Fruit fly (Drosophila melanogaster): Measurements from ENCODE around the gene Rh6.

Gene Rh6

dm6 chr3R:15485866-15486265 is 2.9 kb downstream of the Rh6 start, which contains the start of gene obe (continued):
- TF ChIP-seq sens (GFP tag), result no peak
- peak; percentile 80 for TF ChIP-seq CG4617 (GFP tag; optimal IDR thresholded peaks at IDR 0.05; ENCODE audit: borderline replicate concordance)
- no peak for TF ChIP-seq Side (GFP tag; optimal IDR thresholded peaks at IDR 0.05)
- TF ChIP-seq cad (GFP tag; optimal IDR thresholded peaks at IDR 0.05), result no peak
- TF ChIP-seq CG10959 (GFP tag; IDR thresholded peaks at IDR 0.05), result no peak
- TF ChIP-seq CG6791 (GFP tag; IDR thresholded peaks at IDR 0.05; ENCODE audit: partially characterized antibody), result peak; percentile 10; the same call in 1 of the 3 replicates
- TF ChIP-seq CG10147 (GFP tag; optimal IDR thresholded peaks at IDR 0.05), result no peak
- no peak for TF ChIP-seq CG18476 (GFP tag; optimal IDR thresholded peaks at IDR 0.05)
- no peak for TF ChIP-seq Bgb (GFP tag; IDR thresholded peaks at IDR 0.05; ENCODE audit: partially characterized antibody)
- TF ChIP-seq CG6254 (GFP tag; optimal IDR thresholded peaks at IDR 0.05), result no peak
- TF ChIP-seq Med (GFP tag), result peak; percentile 79
- no peak for TF ChIP-seq gce (GFP tag; IDR thresholded peaks at IDR 0.05)
- no peak for TF ChIP-seq CG4328 (GFP tag; optimal IDR thresholded peaks at IDR 0.05)
- no peak for TF ChIP-seq Hey (tag; optimal IDR thresholded peaks at IDR 0.05)
- TF ChIP-seq CG33213 (GFP tag; optimal IDR thresholded peaks at IDR 0.05), result no peak
- TF ChIP-seq CG6813 (GFP tag; optimal IDR thresholded peaks at IDR 0.05), result no peak
- TF ChIP-seq CG9876 (GFP tag; optimal IDR thresholded peaks at IDR 0.05), result no peak
- TF ChIP-seq CG9727 (GFP tag; optimal IDR thresholded peaks at IDR 0.05), result no peak
- peak; percentile 81 for TF ChIP-seq MBD-R2 (GFP tag; IDR thresholded peaks at IDR 0.05)
- no peak for TF ChIP-seq trh (GFP tag; optimal IDR thresholded peaks at IDR 0.05)
- no peak for TF ChIP-seq sug (tag; optimal IDR thresholded peaks at IDR 0.05)
- TF ChIP-seq pan (optimal IDR thresholded peaks at IDR 0.05), result no peak
- TF ChIP-seq pan (GFP tag; optimal IDR thresholded peaks at IDR 0.05 in 1 of 2, IDR thresholded peaks at IDR 0.05 in 1 of 2), result no peak
- TF ChIP-seq Dll (GFP tag; IDR thresholded peaks at IDR 0.05; ENCODE audit: partially characterized antibody), result 0 out of 4 replicates have a peak, but pooled peaks have one; percentile 28
- peak; percentile 23; the same call in 1 of the 2 replicates for TF ChIP-seq CG13287 (GFP tag; IDR thresholded peaks at IDR 0.05; ENCODE audit: partially characterized antibody)
- TF ChIP-seq CHES-1-like (GFP tag; optimal IDR thresholded peaks at IDR 0.05), result peak; percentile 18
- TF ChIP-seq CG17385 (GFP tag; optimal IDR thresholded peaks at IDR 0.05), result peak; percentile 77
- peak; percentile 24 for TF ChIP-seq CG2116 (GFP tag; optimal IDR thresholded peaks at IDR 0.05)
- TF ChIP-seq chinmo (GFP tag; IDR thresholded peaks at IDR 0.05; ENCODE audit: partially characterized antibody), result no peak
- no peak for TF ChIP-seq ssp (GFP tag; IDR thresholded peaks at IDR 0.05)
- no peak for TF ChIP-seq CG2129 (GFP tag; IDR thresholded peaks at IDR 0.05; ENCODE audit: partially characterized antibody)
- no peak for TF ChIP-seq danr (GFP tag; IDR thresholded peaks at IDR 0.05)
- TF ChIP-seq MESR4 (GFP tag; optimal IDR thresholded peaks at IDR 0.05), result peak; percentile 60
- no peak for TF ChIP-seq Sox102F (GFP tag; optimal IDR thresholded peaks at IDR 0.05)
- TF ChIP-seq zf30C (GFP tag; optimal IDR thresholded peaks at IDR 0.05), result no peak
- peak; percentile 16 for TF ChIP-seq CG17829 (tag; optimal IDR thresholded peaks at IDR 0.05)
- TF ChIP-seq Dad (GFP tag; optimal IDR thresholded peaks at IDR 0.05), result no peak
- no peak for TF ChIP-seq Trl (optimal IDR thresholded peaks at IDR 0.05)
- no peak for TF ChIP-seq Trl (GFP tag; optimal IDR thresholded peaks at IDR 0.05)
- no peak for TF ChIP-seq Usf (GFP tag; optimal IDR thresholded peaks at IDR 0.05)
- TF ChIP-seq CG3995 (GFP tag; optimal IDR thresholded peaks at IDR 0.05), result peak; percentile 48
- TF ChIP-seq CG11695 (GFP tag; IDR thresholded peaks at IDR 0.05), result no peak
- peak; percentile 81 for TF ChIP-seq stwl (tag; optimal IDR thresholded peaks at IDR 0.05)
- TF ChIP-seq CG15514 (GFP tag; optimal IDR thresholded peaks at IDR 0.05), result peak; percentile 33
- no peak for TF ChIP-seq ERR (GFP tag; optimal IDR thresholded peaks at IDR 0.05)
- TF ChIP-seq ranshi (GFP tag; IDR thresholded peaks at IDR 0.05), result no peak
- no peak for TF ChIP-seq CG7928 (GFP tag; optimal IDR thresholded peaks at IDR 0.05)
- TF ChIP-seq CG4282 (GFP tag; optimal IDR thresholded peaks at IDR 0.05), result no peak
- no peak for TF ChIP-seq CG14050 (GFP tag; IDR thresholded peaks at IDR 0.05)
- TF ChIP-seq CG8944 (GFP tag; optimal IDR thresholded peaks at IDR 0.05), result no peak
- no peak for TF ChIP-seq lilli (GFP tag; optimal IDR thresholded peaks at IDR 0.05)
- no peak for TF ChIP-seq pros (GFP tag; optimal IDR thresholded peaks at IDR 0.05)
